Fruit fly (Drosophila melanogaster) whole organism: ENCODE data around the gene Duox.

ENCODE experiments used
- CG8478 ChIP-seq: fragments of >200 bp; optimal IDR thresholded peaks from 2 replicates; lab custom pipeline; 2018; ENCODE audit warnings: inconsistent platforms
- Dll ChIP-seq: fragments of >200 bp; optimal IDR thresholded peaks from 2 replicates; lab custom pipeline; 2017
- pan ChIP-seq: fragments of >200 bp; optimal IDR thresholded peaks from 2 replicates; lab custom pipeline; 2017
- psq ChIP-seq: fragments of >200 bp; optimal IDR thresholded peaks from 2 replicates; lab custom pipeline; 2017
- usp ChIP-seq: fragments of >200 bp; optimal IDR thresholded peaks from 2 replicates; lab custom pipeline; 2017; ENCODE audit warnings: missing biosample characterization, missing genetic modification characterization, mixed read lengths

DNA sequence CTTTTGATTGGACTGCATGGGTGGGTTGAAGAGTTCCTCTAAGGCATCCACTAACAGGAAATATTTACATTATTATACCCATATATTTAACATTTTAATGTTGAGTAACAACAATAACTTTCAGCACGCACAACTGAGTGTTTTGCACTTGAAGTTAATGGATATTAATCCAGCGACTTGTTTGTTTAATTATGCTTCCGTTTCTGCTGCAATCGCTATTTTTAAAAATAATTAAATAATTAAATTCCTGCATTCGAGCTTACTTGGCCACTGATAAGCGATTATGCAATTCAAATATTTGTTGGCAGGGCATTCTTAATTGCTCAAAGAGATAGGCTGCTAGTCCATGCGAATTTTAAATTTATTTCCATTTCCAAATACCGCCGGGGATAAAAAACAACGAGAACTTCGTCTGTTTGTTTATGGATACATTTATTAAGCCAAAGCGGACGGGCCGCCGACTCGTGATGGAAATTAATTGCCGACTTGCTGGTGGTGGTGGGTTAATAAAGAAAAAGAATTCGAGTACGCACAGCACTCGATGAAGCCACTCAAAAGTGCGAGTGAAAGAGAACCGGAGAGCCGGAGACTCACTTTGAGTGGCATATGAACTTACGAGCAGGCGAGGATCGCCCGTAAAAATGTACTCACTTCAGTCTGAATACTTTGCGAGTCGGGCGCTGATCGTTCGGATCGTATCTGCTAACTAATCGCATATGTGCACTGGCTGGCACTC is 32.0 kb upstream of the Duox start:
- TF ChIP-seq Dll (lab: Kevin White, UChicago): no peak
- no peak for TF ChIP-seq psq (lab: Kevin White, UChicago)
- no peak for TF ChIP-seq usp (GFP tag; lab: Kevin White, UChicago)
- TF ChIP-seq CG8478 (lab: Kevin White, UChicago): no peak
- no peak for TF ChIP-seq pan (lab: Kevin White, UChicago)
